Worm (Caenorhabditis elegans) whole organism, mixed stage, embryonic: ENCODE measurements around the gene bec-1.
A peak's percentile ranks its signal among the peaks of the same experiment; 100 is the strongest.

Source experiments
- bed-3 ChIP-seq: fragments of 200-800 bp; sonication (Bioruptor generic); optimal IDR thresholded peaks from 3 replicates; lab custom pipeline; 2018; ENCODE audit warnings: mild to moderate bottlenecking, missing genetic modification characterization, moderate library complexity, missing compliant biosample characterization
- blmp-1 ChIP-seq: fragments of 150-350 bp; optimal IDR thresholded peaks from 2 replicates; lab custom pipeline; 2014; ENCODE audit warnings: missing biosample characterization, missing genetic modification characterization
- ceh-39 ChIP-seq: fragments of 150-350 bp; optimal IDR thresholded peaks from 2 replicates; lab custom pipeline; 2014; ENCODE audit warnings: missing biosample characterization, missing genetic modification characterization
- ceh-83 ChIP-seq: fragments of 200-800 bp; sonication (Bioruptor generic); optimal IDR thresholded peaks from 2 replicates; lab custom pipeline; 2018; ENCODE audit warnings: mild to moderate bottlenecking, missing genetic modification characterization, missing compliant biosample characterization
- ces-1 ChIP-seq: fragments of 150-350 bp; optimal IDR thresholded peaks from 2 replicates; lab custom pipeline; 2014; ENCODE audit warnings: missing biosample characterization, missing genetic modification reagents, missing genetic modification characterization
- elt-1 ChIP-seq: sonication (generic microtip); optimal IDR thresholded peaks from 2 replicates; lab custom pipeline; 2017; ENCODE audit warnings: missing genetic modification characterization, mild to moderate bottlenecking, missing compliant biosample characterization, antibody characterized with exemption, moderate library complexity, borderline replicate concordance; ENCODE audit not compliant: insufficient read depth
- elt-3 ChIP-seq: fragments of 150-350 bp; optimal IDR thresholded peaks from 2 replicates; lab custom pipeline; 2014; ENCODE audit warnings: missing biosample characterization, missing genetic modification characterization
- ham-2 ChIP-seq: fragments of 200-800 bp; sonication (Bioruptor generic); optimal IDR thresholded peaks from 2 replicates; lab custom pipeline; 2018; ENCODE audit warnings: mild to moderate bottlenecking, missing genetic modification characterization, missing compliant biosample characterization
- hlh-1 ChIP-seq: fragments of 150-350 bp; optimal IDR thresholded peaks from 2 replicates; lab custom pipeline; 2014; ENCODE audit warnings: missing biosample characterization, missing genetic modification reagents, missing genetic modification characterization
- lin-13 ChIP-seq: fragments of 150-350 bp; optimal IDR thresholded peaks from 2 replicates; lab custom pipeline; 2014; ENCODE audit warnings: missing biosample characterization, missing genetic modification characterization
- lin-32 ChIP-seq: fragments of 200-800 bp; sonication (Bioruptor generic); optimal IDR thresholded peaks from 2 replicates; lab custom pipeline; 2018; ENCODE audit warnings: mild to moderate bottlenecking, missing genetic modification characterization, missing compliant biosample characterization
- lsy-2 ChIP-seq: fragments of 150-350 bp; optimal IDR thresholded peaks from 2 replicates; lab custom pipeline; 2014; ENCODE audit warnings: missing biosample characterization, missing genetic modification characterization
- mep-1 ChIP-seq: fragments of 150-350 bp; optimal IDR thresholded peaks from 2 replicates; lab custom pipeline; 2017; ENCODE audit warnings: missing biosample characterization, missing genetic modification reagents, missing genetic modification characterization, inconsistent platforms
- mls-2 ChIP-seq: sonication (generic microtip); optimal IDR thresholded peaks from 2 replicates; lab custom pipeline; 2016; ENCODE audit warnings: mild to moderate bottlenecking, missing genetic modification characterization, moderate library complexity, missing compliant biosample characterization
- nhr-12 ChIP-seq: fragments of 150-350 bp; optimal IDR thresholded peaks from 2 replicates; lab custom pipeline; 2014; ENCODE audit warnings: missing biosample characterization, missing genetic modification characterization
- nhr-2 ChIP-seq: fragments of 150-350 bp; optimal IDR thresholded peaks from 2 replicates; lab custom pipeline; 2014; ENCODE audit warnings: missing biosample characterization, missing genetic modification characterization
- nhr-237 ChIP-seq: fragments of 150-350 bp; optimal IDR thresholded peaks from 2 replicates; lab custom pipeline; 2014; ENCODE audit warnings: missing biosample characterization, missing genetic modification characterization
- nhr-28 ChIP-seq: fragments of 150-350 bp; optimal IDR thresholded peaks from 2 replicates; lab custom pipeline; 2014; ENCODE audit warnings: missing biosample characterization, missing genetic modification characterization
- nhr-76 ChIP-seq: sonication (generic microtip); optimal IDR thresholded peaks from 2 replicates; lab custom pipeline; 2017; ENCODE audit warnings: missing biosample characterization, missing genetic modification characterization
- pha-4 ChIP-seq: fragments of 150-350 bp; optimal IDR thresholded peaks from 2 replicates; lab custom pipeline; 2018; ENCODE audit warnings: missing biosample characterization, missing genetic modification reagents, missing genetic modification characterization
- sem-2 ChIP-seq: fragments of 200-800 bp; sonication (Bioruptor generic); optimal IDR thresholded peaks from 2 replicates; lab custom pipeline; 2018; ENCODE audit warnings: mild to moderate bottlenecking, missing genetic modification characterization, missing compliant biosample characterization
- snpc-4 ChIP-seq: fragments of 150-350 bp; optimal IDR thresholded peaks from 2 replicates; lab custom pipeline; 2014; ENCODE audit warnings: missing biosample characterization, missing genetic modification characterization
- sptf-1 ChIP-seq: sonication (generic microtip); optimal IDR thresholded peaks from 2 replicates; lab custom pipeline; 2017; ENCODE audit warnings: mild to moderate bottlenecking, missing genetic modification characterization, moderate library complexity, missing compliant biosample characterization
- tbx-8 ChIP-seq: fragments of 200-800 bp; sonication (Bioruptor generic); optimal IDR thresholded peaks from 2 replicates; lab custom pipeline; 2018; ENCODE audit warnings: mild to moderate bottlenecking, missing genetic modification characterization, moderate library complexity, missing compliant biosample characterization
- unc-120 ChIP-seq: sonication (generic microtip); optimal IDR thresholded peaks from 2 replicates; lab custom pipeline; 2017; ENCODE audit warnings: missing genetic modification characterization, missing compliant biosample characterization; ENCODE audit not compliant: poor library complexity, severe bottlenecking
- unc-39 ChIP-seq: fragments of 150-350 bp; optimal IDR thresholded peaks from 2 replicates; lab custom pipeline; 2014; ENCODE audit warnings: missing biosample characterization, missing genetic modification characterization
- unc-62 ChIP-seq: fragments of 150-350 bp; optimal IDR thresholded peaks from 2 replicates; lab custom pipeline; 2014; ENCODE audit warnings: missing biosample characterization, missing genetic modification reagents, missing genetic modification characterization
- zip-8 ChIP-seq: fragments of 150-350 bp; optimal IDR thresholded peaks from 2 replicates; lab custom pipeline; 2014; ENCODE audit warnings: missing biosample characterization, missing genetic modification characterization
- ztf-11 ChIP-seq: fragments of 150-350 bp; optimal IDR thresholded peaks from 2 replicates; lab custom pipeline; 2014; ENCODE audit warnings: missing biosample characterization, missing genetic modification characterization

bec-1 gene

DNA sequence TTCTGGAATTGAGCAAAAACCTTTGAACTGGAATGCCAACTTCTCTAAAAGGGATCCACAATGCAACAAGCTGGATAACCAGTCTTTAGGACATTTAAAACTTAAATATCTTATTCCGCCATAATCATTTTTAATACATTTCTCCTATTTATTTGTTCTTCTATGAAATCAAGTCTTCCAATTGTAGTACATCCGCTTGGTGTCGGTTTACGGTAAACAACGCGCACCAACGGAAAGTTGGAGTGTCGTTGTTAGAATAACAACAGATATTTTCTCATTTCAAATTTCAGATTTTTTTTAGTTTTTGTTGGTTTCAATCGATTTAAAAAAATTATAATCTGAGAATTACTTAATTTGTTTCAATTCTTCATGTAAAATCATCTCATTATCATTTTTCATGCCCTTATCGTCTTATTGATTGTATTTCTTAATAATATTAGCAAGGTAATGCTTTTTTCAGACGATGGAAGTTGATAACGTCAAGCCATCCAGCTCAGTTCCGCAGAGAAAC lies 15.1 kb downstream of the bec-1 start, which contains the start of gene csn-5:
Gene csn-5 (plus strand): TSS at position 461 of the 511 bp plus-strand sequence.
- TF ChIP-seq zip-8 (tag; lab: Kevin White, UChicago) (no peak), unc-39 (tag; lab: Kevin White, UChicago) (no peak), ces-1 (GFP tag; lab: Kevin White, UChicago) (peak; percentile 1)

DNA sequence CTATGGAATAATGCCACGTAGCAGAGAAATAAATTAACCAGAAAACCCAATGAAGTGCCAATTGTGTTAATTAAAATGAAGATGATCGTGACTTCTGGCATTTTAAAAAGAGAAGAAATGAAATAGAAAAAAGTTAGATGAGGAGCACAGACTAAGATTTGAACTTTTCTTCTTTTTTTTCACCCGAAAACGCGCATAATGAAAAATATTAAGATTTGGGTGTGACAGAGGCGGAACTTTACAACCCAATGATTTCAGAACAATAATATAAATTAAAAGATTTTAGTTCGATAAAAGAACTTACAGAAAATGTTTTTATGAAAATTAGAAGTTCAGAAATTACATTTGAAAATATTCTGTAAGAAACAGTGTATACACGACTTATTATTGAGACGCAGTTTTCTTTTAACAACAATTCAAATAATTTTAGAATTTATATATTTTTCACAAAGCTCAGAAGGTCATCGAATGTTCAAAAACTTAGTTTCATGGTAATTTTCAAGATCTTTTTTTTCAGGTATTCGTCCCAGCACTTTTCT lies 18.6 kb downstream of the bec-1 start, which contains the start of the genes srd-8 and B0547.2:
Gene srd-8 (minus strand): TSS at position 101 of the 539 bp plus-strand sequence.
Gene B0547.2 (plus strand): TSS at position 489 of the 539 bp plus-strand sequence.
- TF ChIP-seq sptf-1 (no peak), lsy-2 (no peak), snpc-4 (no peak), zip-8 (tag; lab: Kevin White, UChicago) (no peak), elt-3 (no peak), lin-13 (tag; lab: Kevin White, UChicago) (no peak), mep-1 (no peak), unc-120 (tag; lab: Kevin White, UChicago) (no peak), nhr-237 (tag; lab: Kevin White, UChicago) (no peak), ces-1 (GFP tag; lab: Kevin White, UChicago) (no peak), blmp-1 (no peak), ceh-83 (GFP tag; lab: Kevin White, UChicago) (no peak), nhr-12 (tag; lab: Kevin White, UChicago) (no peak), nhr-76 (no peak), ztf-11 (tag; lab: Kevin White, UChicago) (no peak), elt-1 (tag; lab: Kevin White, UChicago) (no peak), mls-2 (tag; lab: Kevin White, UChicago) (no peak), pha-4 (tag; lab: Kevin White, UChicago) (no peak)

DNA sequence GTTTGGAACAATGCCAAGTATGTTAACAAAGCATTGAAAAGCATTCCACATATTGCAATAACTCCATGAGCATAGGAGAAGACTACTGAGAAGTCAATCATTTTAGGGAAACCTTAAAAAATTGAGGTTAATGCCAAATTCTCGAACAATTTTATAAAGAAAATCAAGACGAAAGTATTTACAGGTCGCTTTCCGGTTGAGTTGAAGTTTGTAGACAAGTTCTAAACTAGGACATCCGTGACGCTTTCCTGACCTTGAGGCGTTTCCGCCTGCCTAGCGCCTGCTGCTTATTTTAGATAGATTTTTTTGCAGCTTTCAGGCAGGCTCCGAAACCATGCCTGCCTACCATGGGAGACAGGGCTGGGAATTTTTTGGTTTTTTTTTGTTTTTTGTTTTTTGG lies 28.7 kb downstream of the bec-1 start, which contains the start of gene srd-13:
Gene srd-13 (minus strand): TSS at position 101 of the 400 bp plus-strand sequence.
- no peak for TF ChIP-seq sptf-1
- no peak for TF ChIP-seq hlh-1 (tag; lab: Kevin White, UChicago)
- no peak for TF ChIP-seq lsy-2
- no peak for TF ChIP-seq ham-2
- no peak for TF ChIP-seq ceh-39
- TF ChIP-seq ceh-83 (GFP tag; lab: Kevin White, UChicago): no peak
- TF ChIP-seq lin-13 (tag; lab: Kevin White, UChicago): no peak
- no peak for TF ChIP-seq blmp-1

DNA sequence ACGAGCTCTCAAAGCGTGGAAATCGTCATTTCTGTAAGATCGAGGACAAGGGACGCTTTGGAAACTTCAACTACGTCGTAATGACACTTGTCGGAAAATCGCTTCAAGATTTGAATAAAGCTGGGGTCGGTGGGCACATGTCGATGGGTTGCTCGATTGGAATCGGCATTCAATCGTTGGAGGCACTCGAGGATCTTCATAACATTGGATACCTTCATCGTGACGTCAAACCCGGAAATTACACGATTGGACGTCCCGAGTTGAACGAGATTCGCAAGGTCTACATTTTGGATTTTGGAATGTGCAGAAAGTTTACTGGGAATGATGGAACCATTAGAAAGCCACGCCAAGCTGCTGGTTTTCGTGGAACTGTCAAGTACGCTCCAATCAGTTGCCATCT lies 31.7 kb downstream of the bec-1 start:
- no peak for TF ChIP-seq blmp-1
- TF ChIP-seq mls-2 (tag; lab: Kevin White, UChicago): no peak
- TF ChIP-seq elt-1 (tag; lab: Kevin White, UChicago): no peak
- no peak for TF ChIP-seq bed-3
- no peak for TF ChIP-seq ceh-83 (GFP tag; lab: Kevin White, UChicago)
- TF ChIP-seq lin-13 (tag; lab: Kevin White, UChicago): no peak
- no peak for TF ChIP-seq zip-8 (tag; lab: Kevin White, UChicago)
- no peak for TF ChIP-seq nhr-28 (tag; lab: Kevin White, UChicago)
- no peak for TF ChIP-seq sem-2 (GFP tag; lab: Kevin White, UChicago)
- TF ChIP-seq pha-4 (tag; lab: Kevin White, UChicago): no peak
- TF ChIP-seq nhr-2: no peak
- TF ChIP-seq tbx-8 (GFP tag; lab: Kevin White, UChicago): no peak
- TF ChIP-seq unc-120 (tag; lab: Kevin White, UChicago): no peak
- TF ChIP-seq lin-32: no peak
- no peak for TF ChIP-seq ceh-39
- TF ChIP-seq unc-39 (tag; lab: Kevin White, UChicago): no peak
- TF ChIP-seq ham-2: no peak
- TF ChIP-seq nhr-76: no peak

DNA sequence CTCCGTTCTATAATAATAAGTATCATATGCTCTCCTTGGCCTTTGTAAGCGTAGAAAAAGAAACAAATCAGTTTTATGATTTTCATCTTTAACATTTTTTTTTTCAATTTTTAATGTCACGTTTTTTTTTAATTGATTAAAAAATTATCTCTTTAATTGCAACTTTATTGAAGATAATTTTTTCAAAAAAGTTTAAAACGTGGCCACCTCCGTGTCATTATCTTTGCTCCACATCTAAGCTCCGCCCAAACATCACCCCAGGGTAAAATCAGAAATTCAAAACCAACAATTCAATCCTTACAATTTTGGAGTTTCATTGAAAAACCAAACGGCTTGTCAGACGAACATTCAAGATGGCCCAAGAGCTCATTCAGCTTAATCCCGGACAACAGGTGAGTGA lies 32.6 kb downstream of the bec-1 start, which contains the start of gene ttbk-8.2:
Gene ttbk-8.2 (plus strand): TSS at position 301 of the 400 bp plus-strand sequence.
- no peak for TF ChIP-seq unc-120 (tag; lab: Kevin White, UChicago)
- no peak for TF ChIP-seq lin-13 (tag; lab: Kevin White, UChicago)
- TF ChIP-seq ces-1 (GFP tag; lab: Kevin White, UChicago): no peak
- no peak for TF ChIP-seq elt-1 (tag; lab: Kevin White, UChicago)
- TF ChIP-seq unc-62 (GFP tag; lab: Kevin White, UChicago): no peak
- no peak for TF ChIP-seq mls-2 (tag; lab: Kevin White, UChicago)
- no peak for TF ChIP-seq bed-3
- TF ChIP-seq, all 35 proteins: peak for 0
